Fruit fly (Drosophila melanogaster): ENCODE results near the gene CG17129.

Gene CG17129

DNA sequence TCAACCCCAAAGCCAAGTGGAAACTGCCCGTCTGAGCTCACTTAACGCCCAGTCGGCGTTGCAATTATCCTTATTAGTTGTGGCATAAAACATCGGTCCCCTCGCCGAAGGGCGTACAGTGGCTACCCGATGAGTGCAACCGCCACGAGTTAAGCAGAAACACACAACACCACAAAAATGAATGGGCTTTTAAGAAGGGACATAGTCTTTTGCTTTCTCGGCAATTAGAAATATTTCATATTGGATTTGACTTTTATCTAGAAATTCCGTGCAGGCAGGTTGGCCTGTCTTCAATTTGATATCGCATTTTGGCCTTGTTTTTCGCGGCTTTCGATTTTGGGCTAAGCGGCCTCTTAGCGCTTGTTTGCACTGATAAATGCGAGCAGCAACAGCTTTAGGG, 16.2 kb downstream of the CG17129 start (continued):
- TF ChIP-seq CG1792 (GFP tag; optimal IDR thresholded peaks at IDR 0.05) (no peak), en (GFP tag; optimal IDR thresholded peaks at IDR 0.05) (no peak), C15 (GFP tag; IDR thresholded peaks at IDR 0.05) (no peak), B-H2 (GFP tag; optimal IDR thresholded peaks at IDR 0.05) (no peak), dati (GFP tag; IDR thresholded peaks at IDR 0.05) (no peak), Xrp1 (GFP tag; IDR thresholded peaks at IDR 0.05) (peak; percentile 29; the same call in 1 of the 2 replicates), CG15601 (tag; optimal IDR thresholded peaks at IDR 0.05) (no peak), CG30020 (tag; optimal IDR thresholded peaks at IDR 0.05) (no peak), inv (GFP tag; IDR thresholded peaks at IDR 0.05; ENCODE audit: partially characterized antibody) (no peak), danr (GFP tag; IDR thresholded peaks at IDR 0.05) (no peak), bcd (GFP tag; optimal IDR thresholded peaks at IDR 0.05) (no peak), eyg (GFP tag; optimal IDR thresholded peaks at IDR 0.05) (no peak), row (GFP tag; IDR thresholded peaks at IDR 0.05) (peak; percentile 22; the same call in 1 of the 3 replicates), bbx (GFP tag; IDR thresholded peaks at IDR 0.05; ENCODE audit: partially characterized antibody) (no peak), sisA (GFP tag; IDR thresholded peaks at IDR 0.05) (no peak), CG12236 (GFP tag; optimal IDR thresholded peaks at IDR 0.05) (no peak), Max (GFP tag; optimal IDR thresholded peaks at IDR 0.05) (no peak), CG18599 (GFP tag; optimal IDR thresholded peaks at IDR 0.05) (no peak), bsh (GFP tag; optimal IDR thresholded peaks at IDR 0.05) (no peak), CG17829 (tag; optimal IDR thresholded peaks at IDR 0.05) (no peak), pan (optimal IDR thresholded peaks at IDR 0.05) (no peak), pan (GFP tag; optimal IDR thresholded peaks at IDR 0.05 in 1 of 2, IDR thresholded peaks at IDR 0.05 in 1 of 2) (no peak), vnd (GFP tag; IDR thresholded peaks at IDR 0.05; ENCODE audit: partially characterized antibody) (no peak), CG6854 (GFP tag; optimal IDR thresholded peaks at IDR 0.05) (no peak), CG7556 (GFP tag; optimal IDR thresholded peaks at IDR 0.05) (no peak), ase (GFP tag; IDR thresholded peaks at IDR 0.05) (no peak), CG33213 (GFP tag; optimal IDR thresholded peaks at IDR 0.05) (no peak), ind (GFP tag; optimal IDR thresholded peaks at IDR 0.05) (no peak), CG11085 (GFP tag; IDR thresholded peaks at IDR 0.05) (no peak), lbe (GFP tag; optimal IDR thresholded peaks at IDR 0.05) (peak; percentile 81), Nf-YC (tag; optimal IDR thresholded peaks at IDR 0.05) (no peak), corto (GFP tag; optimal IDR thresholded peaks at IDR 0.05) (peak; percentile 47), Dek (tag; optimal IDR thresholded peaks at IDR 0.05) (no peak), CG5180 (GFP tag; optimal IDR thresholded peaks at IDR 0.05) (no peak), disco-r (GFP tag; optimal IDR thresholded peaks at IDR 0.05) (no peak), tap (tag; optimal IDR thresholded peaks at IDR 0.05) (no peak), CG14667 (GFP tag; IDR thresholded peaks at IDR 0.05) (peak; percentile 22; the same call in 1 of the 2 replicates), CG3726 (GFP tag; IDR thresholded peaks at IDR 0.05) (0 out of 3 replicates have a peak, but pooled peaks have one; percentile 28), CG2202 (tag; optimal IDR thresholded peaks at IDR 0.05) (no peak), zfh1 (GFP tag; IDR thresholded peaks at IDR 0.05) (no peak), nerfin-1 (tag; optimal IDR thresholded peaks at IDR 0.05) (no peak), CG34224 (GFP tag; IDR thresholded peaks at IDR 0.05; ENCODE audit: partially characterized antibody) (no peak), HHEX (GFP tag; optimal IDR thresholded peaks at IDR 0.05) (no peak)
